Fruit fly (Drosophila melanogaster) whole organism, wandering third instar larva: ENCODE results near the gene Pex3.

Experiments
- Abd-B ChIP-seq: fragments of >200 bp; optimal IDR thresholded peaks from 2 replicates; lab custom pipeline; 2017; ENCODE audit warnings: missing biosample characterization, missing genetic modification characterization
- CG9705 ChIP-seq: fragments of 200-800 bp; sonication (Bioruptor generic); optimal IDR thresholded peaks from 2 replicates; lab custom pipeline; 2018; ENCODE audit warnings: missing biosample characterization, mild to moderate bottlenecking, missing genetic modification characterization
- CrebA ChIP-seq: fragments of 200-800 bp; sonication (Bioruptor generic); optimal IDR thresholded peaks from 2 replicates; lab custom pipeline; 2016; ENCODE audit warnings: missing biosample characterization, mild to moderate bottlenecking, missing genetic modification characterization, borderline replicate concordance
- Dfd ChIP-seq: fragments of >200 bp; optimal IDR thresholded peaks from 2 replicates; lab custom pipeline; 2017; ENCODE audit warnings: missing biosample characterization, missing genetic modification characterization
- Dif ChIP-seq: fragments of 200-275, 200-300 bp; sonication (Bioruptor generic); optimal IDR thresholded peaks from 2 replicates; lab custom pipeline; 2018; ENCODE audit warnings: missing biosample characterization, missing genetic modification characterization; ENCODE audit not compliant: partially characterized antibody
- GATAd ChIP-seq: sonication (Bioruptor generic); optimal IDR thresholded peaks from 2 replicates; lab custom pipeline; 2016; ENCODE audit warnings: missing biosample characterization, missing genetic modification characterization
- Hnf4 ChIP-seq: fragments of 200-800 bp; sonication (Bioruptor generic); optimal IDR thresholded peaks from 2 replicates; lab custom pipeline; 2016; ENCODE audit warnings: missing biosample characterization, mild to moderate bottlenecking, missing genetic modification characterization
- Hr78 ChIP-seq: fragments of >200 bp; optimal IDR thresholded peaks from 2 replicates; lab custom pipeline; 2017; ENCODE audit warnings: missing biosample characterization, missing genetic modification characterization
- Jra ChIP-seq: sonication (Bioruptor generic); optimal IDR thresholded peaks from 2 replicates; lab custom pipeline; 2016; ENCODE audit warnings: missing biosample characterization, missing genetic modification characterization
- Mio ChIP-seq: sonication (Bioruptor generic); optimal IDR thresholded peaks from 2 replicates; lab custom pipeline; 2016; ENCODE audit warnings: missing biosample characterization, missing genetic modification characterization
- OdsH ChIP-seq: fragments of 200-800 bp; sonication (Bioruptor generic); optimal IDR thresholded peaks from 2 replicates; lab custom pipeline; 2016; ENCODE audit warnings: missing biosample characterization, mild to moderate bottlenecking, missing genetic modification characterization
- Rel ChIP-seq, 2 experiments: fragments of 200-800 bp; sonication (Bioruptor generic) in 1 of 2; optimal IDR thresholded peaks; 2 replicates in 1 of 2; 3 replicates in 1 of 2; lab custom pipeline; 2016 to 2019; ENCODE audit warnings: mild to moderate bottlenecking in 2 of 2, missing biosample characterization in 2 of 2, missing genetic modification characterization in 2 of 2, moderate library complexity in 1 of 2
- Sp1 ChIP-seq: fragments of 200-800 bp; sonication (Bioruptor generic); optimal IDR thresholded peaks from 3 replicates; lab custom pipeline; 2019; ENCODE audit warnings: missing biosample characterization, mild to moderate bottlenecking, missing genetic modification characterization, moderate library complexity
- Vsx2 ChIP-seq: fragments of 200-300, 225-300 bp; sonication (Bioruptor generic); optimal IDR thresholded peaks from 2 replicates; lab custom pipeline; 2018; ENCODE audit warnings: missing biosample characterization, missing genetic modification characterization; ENCODE audit not compliant: partially characterized antibody
- br ChIP-seq: fragments of 200-800 bp; sonication (Bioruptor generic); optimal IDR thresholded peaks from 2 replicates; lab custom pipeline; 2016; ENCODE audit warnings: missing biosample characterization, missing genetic modification characterization
- brk ChIP-seq: fragments of 200-800 bp; sonication (Bioruptor generic); optimal IDR thresholded peaks from 2 replicates; lab custom pipeline; 2016; ENCODE audit warnings: missing biosample characterization, mild to moderate bottlenecking, missing genetic modification characterization
- dl ChIP-seq, 2 experiments: fragments of 175-275, 200-275 bp in 1 of 2; fragments of 200-275 bp in 1 of 2; sonication (Bioruptor generic); optimal IDR thresholded peaks; lab custom pipeline; 2018; ENCODE audit warnings: mild to moderate bottlenecking in 2 of 2, missing biosample characterization in 2 of 2, missing genetic modification characterization in 2 of 2, moderate library complexity in 2 of 2; ENCODE audit not compliant: partially characterized antibody in 2 of 2, insufficient read depth in 1 of 2
- dmrt93B ChIP-seq: fragments of 200-800 bp; sonication (Bioruptor generic); optimal IDR thresholded peaks from 2 replicates; lab custom pipeline; 2018; ENCODE audit warnings: missing biosample characterization, mild to moderate bottlenecking, missing genetic modification characterization
- dsf ChIP-seq: sonication (Bioruptor generic); optimal IDR thresholded peaks from 2 replicates; lab custom pipeline; 2016; ENCODE audit warnings: missing biosample characterization, missing genetic modification characterization, borderline replicate concordance
- foxo ChIP-seq, 2 experiments: fragments of 200-800 bp; sonication (Bioruptor generic); optimal IDR thresholded peaks; 2 replicates in 1 of 2; 3 replicates in 1 of 2; lab custom pipeline; 2016 to 2017; ENCODE audit warnings: missing biosample characterization in 2 of 2, missing genetic modification characterization in 2 of 2
- fru ChIP-seq: fragments of 200-800 bp; sonication (Bioruptor generic); optimal IDR thresholded peaks from 3 replicates; lab custom pipeline; 2016; ENCODE audit warnings: missing biosample characterization, mild to moderate bottlenecking, missing genetic modification characterization
- h ChIP-seq: fragments of 200-800 bp; sonication (Bioruptor generic); optimal IDR thresholded peaks from 3 replicates; lab custom pipeline; 2016; ENCODE audit warnings: missing biosample characterization, mild to moderate bottlenecking, missing genetic modification characterization
- jim ChIP-seq: fragments of 175-275, 200-325 bp; sonication (Bioruptor generic); optimal IDR thresholded peaks from 2 replicates; lab custom pipeline; 2016; ENCODE audit warnings: missing biosample characterization, mild to moderate bottlenecking, missing genetic modification characterization
- lola ChIP-seq: fragments of >200 bp; optimal IDR thresholded peaks from 2 replicates; lab custom pipeline; 2017; ENCODE audit warnings: missing biosample characterization, missing genetic modification characterization
- pan ChIP-seq: fragments of >200 bp; optimal IDR thresholded peaks from 2 replicates; lab custom pipeline; 2017
- psq ChIP-seq: fragments of 200-800 bp; sonication (Bioruptor generic); optimal IDR thresholded peaks from 3 replicates; lab custom pipeline; 2017; ENCODE audit warnings: missing biosample characterization, mild to moderate bottlenecking, missing genetic modification characterization, moderate library complexity
- rgr ChIP-seq: fragments of 200-800 bp; sonication (Bioruptor generic); optimal IDR thresholded peaks from 3 replicates; lab custom pipeline; 2016; ENCODE audit warnings: missing biosample characterization, mild to moderate bottlenecking, missing genetic modification characterization
- sv ChIP-seq: fragments of 200-800 bp; sonication (Bioruptor generic); optimal IDR thresholded peaks from 3 replicates; lab custom pipeline; 2016; ENCODE audit warnings: missing biosample characterization, missing genetic modification characterization
- tai ChIP-seq: sonication (Bioruptor generic); optimal IDR thresholded peaks from 2 replicates; lab custom pipeline; 2016; ENCODE audit warnings: missing biosample characterization, missing genetic modification characterization
- woc ChIP-seq: sonication (Bioruptor generic); optimal IDR thresholded peaks from 2 replicates; lab custom pipeline; 2016; ENCODE audit warnings: missing biosample characterization, mild to moderate bottlenecking, missing genetic modification characterization

The Pex3 gene

dm6 chr3L:15123736-15124135 is 20.4 kb upstream of the Pex3 start:
- TF ChIP-seq Abd-B (GFP tag; lab: Kevin White, UChicago) (no peak), GATAd (GFP tag; lab: Kevin White, UChicago) (no peak), lola (GFP tag; lab: Kevin White, UChicago) (no peak), rgr (GFP tag; lab: Kevin White, UChicago) (no peak), Rel (GFP tag; optimal IDR thresholded peaks at IDR 0.05; lab: Kevin White, UChicago) (no peak), Rel (tag; optimal IDR thresholded peaks at IDR 0.05; lab: Kevin White, UChicago) (peak; percentile 56)

dm6 chr3L:15125077-15125652 is 19.0 kb upstream of the Pex3 start, which contains the start of gene CG16959:
CG16959 (minus strand) TSS chr3L:15125321.
- TF ChIP-seq tai (no peak), Sp1 (GFP tag; lab: Kevin White, UChicago) (no peak), Dif (GFP tag; lab: Kevin White, UChicago) (peak; percentile 33), psq (GFP tag; lab: Kevin White, UChicago) (peak; percentile 2), woc (GFP tag; lab: Kevin White, UChicago) (peak; percentile 8), jim (GFP tag; lab: Kevin White, UChicago) (no peak), OdsH (GFP tag; lab: Kevin White, UChicago) (peak; percentile 17), br (peak; percentile 9), dl (GFP tag; optimal IDR thresholded peaks at IDR 0.05; lab: Kevin White, UChicago; ENCODE audit: insufficient read depth in 1 of 2, partially characterized antibody in 2 of 2) (peak in 1 of 2 experiments; percentile 31)

DNA sequence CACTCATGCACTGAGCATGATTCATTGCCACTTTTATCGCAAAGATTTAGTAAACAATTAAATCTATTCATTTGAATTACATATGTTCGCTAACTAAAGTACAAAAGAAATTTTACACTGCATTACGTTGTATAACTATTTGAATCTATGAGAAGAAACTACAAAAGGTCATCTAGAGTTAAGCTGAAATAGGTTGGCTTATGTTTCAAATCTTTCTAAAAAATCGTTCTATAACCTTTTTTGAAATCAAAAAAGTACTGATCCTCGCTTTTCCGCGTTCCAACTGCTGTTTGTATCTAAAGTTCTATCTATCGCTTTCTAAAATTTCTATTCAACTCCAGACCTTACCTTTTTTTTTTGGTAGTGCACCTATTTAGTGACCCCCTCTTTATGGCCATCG is 18.4 kb upstream of the Pex3 start:
- TF ChIP-seq lola (GFP tag; lab: Kevin White, UChicago) (no peak), Dif (GFP tag; lab: Kevin White, UChicago) (no peak), Hnf4 (no peak), GATAd (GFP tag; lab: Kevin White, UChicago) (no peak), Abd-B (GFP tag; lab: Kevin White, UChicago) (no peak), Dfd (no peak), CG9705 (no peak), pan (lab: Kevin White, UChicago) (no peak), dl (GFP tag; optimal IDR thresholded peaks at IDR 0.05; lab: Kevin White, UChicago; ENCODE audit: insufficient read depth in 1 of 2, partially characterized antibody in 2 of 2) (no peak), sv (GFP tag; lab: Kevin White, UChicago) (no peak), fru (no peak), jim (GFP tag; lab: Kevin White, UChicago) (no peak), CrebA (GFP tag; lab: Kevin White, UChicago) (no peak), Vsx2 (GFP tag; lab: Kevin White, UChicago) (no peak), Mio (no peak), dsf (no peak), dmrt93B (GFP tag; lab: Kevin White, UChicago) (no peak)

DNA sequence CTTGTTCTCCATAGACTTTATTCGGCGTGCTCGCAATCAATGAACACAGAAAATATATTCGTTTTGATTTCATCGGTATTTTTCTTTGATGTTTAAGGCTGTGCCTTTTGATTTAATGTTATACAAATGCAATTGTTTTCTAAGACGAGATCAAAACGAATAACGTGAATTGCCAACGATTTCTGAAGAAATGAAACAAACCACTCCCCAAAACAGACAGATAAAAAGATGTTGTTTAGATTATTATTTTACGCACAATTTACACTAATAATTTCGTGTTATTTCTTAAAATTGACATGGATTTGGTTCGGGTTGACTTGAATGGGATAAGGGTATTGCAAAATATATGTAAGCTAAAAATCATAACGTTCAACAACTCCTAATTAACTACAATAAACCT is 12.9 kb upstream of the Pex3 start, which contains the start of gene CG13457:
TSS of gene CG13457 (minus strand) at position 101 of the 400 bp plus-strand sequence.
- TF ChIP-seq tai (no peak), psq (GFP tag; lab: Kevin White, UChicago) (no peak), rgr (GFP tag; lab: Kevin White, UChicago) (no peak), Dfd (no peak), Dif (GFP tag; lab: Kevin White, UChicago) (no peak), lola (GFP tag; lab: Kevin White, UChicago) (no peak), foxo (GFP tag; optimal IDR thresholded peaks at IDR 0.05; lab: Kevin White, UChicago) (no peak), br (no peak), dmrt93B (GFP tag; lab: Kevin White, UChicago) (no peak), CG9705 (no peak), Hr78 (GFP tag; lab: Kevin White, UChicago) (no peak), Jra (GFP tag; lab: Kevin White, UChicago) (no peak), brk (GFP tag; lab: Kevin White, UChicago) (no peak), h (GFP tag; lab: Kevin White, UChicago) (no peak), dl (GFP tag; optimal IDR thresholded peaks at IDR 0.05; lab: Kevin White, UChicago; ENCODE audit: insufficient read depth in 1 of 2, partially characterized antibody in 2 of 2) (no peak), CrebA (GFP tag; lab: Kevin White, UChicago) (no peak)
